Worm (Caenorhabditis elegans) whole organism, L4/young adult: ENCODE data around the gene F09F9.2.
A peak's percentile ranks its signal among the peaks of the same experiment; 100 is the strongest.

ENCODE experiments used
- W03F9.2 ChIP-seq: fragments of 150-350 bp; optimal IDR thresholded peaks from 2 replicates; lab custom pipeline; 2014; ENCODE audit warnings: missing biosample characterization, missing genetic modification characterization
- dao-5 ChIP-seq: sonication (generic microtip); optimal IDR thresholded peaks from 2 replicates; lab custom pipeline; 2016; ENCODE audit warnings: missing genotype, missing genetic modification characterization, moderate library complexity, missing compliant biosample characterization
- him-1 ChIP-seq: sonication (generic microtip); optimal IDR thresholded peaks from 2 replicates; lab custom pipeline; 2016; ENCODE audit warnings: missing genotype, missing genetic modification reagents, missing genetic modification characterization, missing compliant biosample characterization

- peak; percentile 35 for TF ChIP-seq him-1
- TF ChIP-seq dao-5 (tag; lab: Kevin White, UChicago) = no peak
- no peak for TF ChIP-seq W03F9.2 (tag; lab: Kevin White, UChicago)
Measured at ce11 chrX:4151206-4151605, 40.0 kb upstream of the F09F9.2 start.
